Worm (Caenorhabditis elegans) whole organism, L2 larva: ENCODE results near the gene T13C5.7.

Experiments used
- C34F6.9 ChIP-seq: fragments of 150-350 bp; optimal IDR thresholded peaks from 2 replicates; lab custom pipeline; 2014; ENCODE audit warnings: missing biosample characterization, missing genetic modification characterization
- F13H6.1 ChIP-seq: sonication (generic microtip); optimal IDR thresholded peaks from 2 replicates; lab custom pipeline; 2016; ENCODE audit warnings: missing genetic modification characterization, missing compliant biosample characterization
- R02D3.7 ChIP-seq: fragments of 150-350 bp; optimal IDR thresholded peaks from 2 replicates; lab custom pipeline; 2014; ENCODE audit warnings: missing biosample characterization, missing genetic modification characterization
- ZK546.5 ChIP-seq: sonication (generic microtip); optimal IDR thresholded peaks from 2 replicates; lab custom pipeline; 2017; ENCODE audit warnings: missing biosample characterization, missing genetic modification characterization
- aly-2 ChIP-seq: fragments of 150-350 bp; optimal IDR thresholded peaks from 2 replicates; lab custom pipeline; 2014; ENCODE audit warnings: missing biosample characterization, missing genetic modification characterization
- blmp-1 ChIP-seq: sonication (generic microtip); optimal IDR thresholded peaks from 2 replicates; lab custom pipeline; 2017; ENCODE audit warnings: missing genetic modification characterization, mild to moderate bottlenecking, missing compliant biosample characterization, antibody characterized with exemption, moderate library complexity; ENCODE audit not compliant: insufficient read depth
- ceh-16 ChIP-seq: fragments of 150-350 bp; optimal IDR thresholded peaks from 2 replicates; lab custom pipeline; 2014; ENCODE audit warnings: missing biosample characterization, missing genetic modification characterization
- ceh-82 ChIP-seq: fragments of 150-350 bp; optimal IDR thresholded peaks from 2 replicates; lab custom pipeline; 2014; ENCODE audit warnings: missing biosample characterization, missing genetic modification characterization
- crh-2 ChIP-seq: sonication (generic microtip); optimal IDR thresholded peaks from 2 replicates; lab custom pipeline; 2017; ENCODE audit warnings: missing biosample characterization, missing genetic modification characterization
- dmd-4 ChIP-seq: sonication (generic microtip); optimal IDR thresholded peaks from 2 replicates; lab custom pipeline; 2017; ENCODE audit warnings: missing biosample characterization, missing genetic modification characterization
- egl-27 ChIP-seq: sonication (generic microtip); optimal IDR thresholded peaks from 3 replicates; lab custom pipeline; 2017; ENCODE audit warnings: missing biosample characterization, missing genetic modification reagents, missing genetic modification characterization
- elt-1 ChIP-seq: fragments of 150-350 bp; optimal IDR thresholded peaks from 2 replicates; lab custom pipeline; 2014; ENCODE audit warnings: missing biosample characterization, missing genetic modification characterization
- elt-3 ChIP-seq: sonication (generic microtip); optimal IDR thresholded peaks from 2 replicates; lab custom pipeline; 2017; ENCODE audit warnings: missing biosample characterization, missing genetic modification characterization
- gmeb-1 ChIP-seq: fragments of 150-350 bp; optimal IDR thresholded peaks from 2 replicates; lab custom pipeline; 2014; ENCODE audit warnings: missing biosample characterization, missing genetic modification characterization
- lin-11 ChIP-seq: fragments of 150-350 bp; sonication (generic microtip); optimal IDR thresholded peaks from 2 replicates; lab custom pipeline; 2014; ENCODE audit warnings: missing biosample characterization, missing genetic modification characterization, inconsistent platforms, mixed read lengths
- lin-13 ChIP-seq: fragments of 150-350 bp; optimal IDR thresholded peaks from 2 replicates; lab custom pipeline; 2014; ENCODE audit warnings: missing biosample characterization, missing genetic modification reagents, missing genetic modification characterization
- mdl-1 ChIP-seq, 2 experiments: fragments of 150-350 bp in 1 of 2; sonication (generic microtip) in 1 of 2; optimal IDR thresholded peaks; 2 replicates each; lab custom pipeline; 2017; ENCODE audit warnings: missing biosample characterization in 2 of 2, missing genetic modification characterization in 2 of 2
- nhr-10 ChIP-seq: sonication (generic microtip); optimal IDR thresholded peaks from 2 replicates; lab custom pipeline; 2017; ENCODE audit warnings: missing biosample characterization, missing genetic modification characterization
- nhr-11 ChIP-seq: fragments of 150-350 bp; optimal IDR thresholded peaks from 2 replicates; lab custom pipeline; 2014; ENCODE audit warnings: missing biosample characterization, missing genetic modification characterization
- nhr-12 ChIP-seq: fragments of 150-350 bp; optimal IDR thresholded peaks from 2 replicates; lab custom pipeline; 2014; ENCODE audit warnings: missing biosample characterization, missing genetic modification characterization
- nhr-129 ChIP-seq: fragments of 150-350 bp; optimal IDR thresholded peaks from 2 replicates; lab custom pipeline; 2014; ENCODE audit warnings: missing biosample characterization, missing genetic modification characterization
- nhr-21 ChIP-seq: fragments of 150-350 bp; optimal IDR thresholded peaks from 2 replicates; lab custom pipeline; 2014; ENCODE audit warnings: missing biosample characterization, missing genetic modification characterization
- nhr-23 ChIP-seq: fragments of 150-350 bp; optimal IDR thresholded peaks from 2 replicates; lab custom pipeline; 2014; ENCODE audit warnings: missing biosample characterization, missing genetic modification reagents, missing genetic modification characterization
- nhr-237 ChIP-seq: fragments of 150-350 bp; optimal IDR thresholded peaks from 2 replicates; lab custom pipeline; 2014; ENCODE audit warnings: missing biosample characterization, missing genetic modification characterization
- nhr-6 ChIP-seq: fragments of 150-350 bp; optimal IDR thresholded peaks from 2 replicates; lab custom pipeline; 2014; ENCODE audit warnings: missing biosample characterization, missing genetic modification characterization
- sem-4 ChIP-seq: fragments of 150-350 bp; optimal IDR thresholded peaks from 2 replicates; lab custom pipeline; 2014; ENCODE audit warnings: missing biosample characterization, missing genetic modification reagents, missing genetic modification characterization
- skn-1 ChIP-seq: sonication (generic microtip); optimal IDR thresholded peaks from 2 replicates; lab custom pipeline; 2017; ENCODE audit warnings: missing biosample characterization, missing genetic modification characterization
- sma-3 ChIP-seq: sonication (generic microtip); optimal IDR thresholded peaks from 2 replicates; lab custom pipeline; 2016; ENCODE audit warnings: missing genetic modification reagents, missing genetic modification characterization, missing compliant biosample characterization
- sma-9 ChIP-seq, 2 experiments: fragments of 150-350 bp in 1 of 2; sonication (generic microtip) in 1 of 2; optimal IDR thresholded peaks; 2 replicates each; lab custom pipeline; 2014 to 2016; ENCODE audit warnings: missing genetic modification characterization in 2 of 2, mild to moderate bottlenecking in 1 of 2, missing biosample characterization in 1 of 2, missing compliant biosample characterization in 1 of 2, missing genetic modification reagents in 1 of 2, moderate library complexity in 1 of 2
- unc-39 ChIP-seq: fragments of 150-350 bp; optimal IDR thresholded peaks from 2 replicates; lab custom pipeline; 2014; ENCODE audit warnings: missing biosample characterization, missing genetic modification characterization
- unc-55 ChIP-seq: fragments of 150-350 bp; sonication (generic microtip); optimal IDR thresholded peaks from 3 replicates; lab custom pipeline; 2014; ENCODE audit warnings: missing biosample characterization, missing genetic modification reagents, missing genetic modification characterization
- unc-62 ChIP-seq: fragments of 150-350 bp; optimal IDR thresholded peaks from 2 replicates; lab custom pipeline; 2014; ENCODE audit warnings: missing biosample characterization, missing genetic modification reagents, missing genetic modification characterization
- ztf-1 ChIP-seq: fragments of 200-800 bp; sonication (Bioruptor generic); conservative IDR thresholded peaks from 2 replicates; pipeline ENCODE4 v1.3.6; 2022; ENCODE audit warnings: missing genetic modification characterization, missing compliant biosample characterization
- ztf-11 ChIP-seq: sonication (generic microtip); optimal IDR thresholded peaks from 2 replicates; lab custom pipeline; 2017; ENCODE audit warnings: missing biosample characterization, missing genetic modification characterization
- ztf-4 ChIP-seq: fragments of 150-350 bp; optimal IDR thresholded peaks from 2 replicates; lab custom pipeline; 2014; ENCODE audit warnings: missing biosample characterization, missing genetic modification characterization

T13C5.7 gene

DNA sequence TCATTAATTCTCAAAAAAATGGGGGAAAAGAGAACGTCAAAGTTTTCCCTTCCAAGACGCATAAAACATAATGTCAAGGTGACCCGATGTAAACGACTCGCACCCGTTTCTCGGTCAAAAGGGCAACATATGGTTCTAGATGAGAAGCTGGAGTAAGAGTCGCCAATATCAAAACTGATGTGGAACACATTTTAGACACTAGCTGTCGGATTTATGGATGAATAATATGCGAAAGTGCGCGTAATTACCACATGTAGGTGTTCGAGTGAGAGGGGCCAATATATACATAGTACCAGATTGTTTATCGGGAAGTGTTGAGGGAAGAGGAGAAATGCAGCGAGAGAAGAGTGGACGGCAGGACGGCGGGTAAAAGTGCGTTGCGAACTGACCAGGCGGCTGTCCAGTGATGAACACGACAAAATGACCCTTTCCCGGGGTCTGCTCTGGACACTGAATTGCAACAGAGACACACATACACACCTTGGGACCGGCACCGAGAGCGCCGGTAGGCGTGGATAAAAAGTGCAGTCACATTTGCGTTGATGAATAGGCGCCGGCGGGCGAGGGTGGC lies 29.4 kb upstream of the T13C5.7 start:
- TF ChIP-seq sem-4 (tag; lab: Kevin White, UChicago) (no peak), nhr-237 (tag; lab: Kevin White, UChicago) (no peak), R02D3.7 (tag; lab: Kevin White, UChicago) (no peak), lin-13 (GFP tag; lab: Kevin White, UChicago) (no peak), ztf-1 (GFP tag; lab: Robert Waterston, UW) (no peak), unc-39 (tag; lab: Kevin White, UChicago) (no peak), blmp-1 (no peak), ztf-11 (tag; lab: Kevin White, UChicago) (no peak), nhr-129 (tag; lab: Kevin White, UChicago) (no peak), ceh-16 (tag; lab: Kevin White, UChicago) (no peak), ZK546.5 (tag; lab: Kevin White, UChicago) (no peak), gmeb-1 (tag; lab: Kevin White, UChicago) (no peak), nhr-10 (tag; lab: Kevin White, UChicago) (no peak), nhr-6 (tag; lab: Kevin White, UChicago) (no peak), nhr-23 (tag; lab: Kevin White, UChicago) (no peak), elt-3 (tag; lab: Kevin White, UChicago) (no peak), nhr-11 (tag; lab: Kevin White, UChicago) (no peak), unc-55 (GFP tag; lab: Kevin White, UChicago) (no peak)

DNA sequence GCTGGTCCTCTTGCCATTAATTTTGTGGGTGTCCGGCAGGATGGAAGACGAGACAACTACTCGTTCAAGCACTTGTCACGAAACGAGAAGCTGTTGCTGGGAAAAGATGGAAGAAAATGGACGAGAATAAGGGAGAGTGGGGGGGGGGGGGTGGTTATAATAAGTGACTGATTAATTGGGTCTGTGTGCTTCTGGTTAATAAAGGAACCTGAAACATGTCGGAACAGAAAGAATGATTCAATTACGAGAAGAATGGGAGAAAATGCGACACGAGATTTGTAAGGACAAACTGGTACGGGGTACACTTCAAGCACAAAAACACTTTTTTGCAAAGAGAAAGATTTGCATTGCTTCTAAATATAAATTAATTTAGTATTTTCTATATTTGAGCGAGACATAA lies 25.0 kb upstream of the T13C5.7 start:
- TF ChIP-seq mdl-1 (tag; optimal IDR thresholded peaks at IDR 0.05; lab: Kevin White, UChicago) (no peak), ceh-16 (tag; lab: Kevin White, UChicago) (no peak), gmeb-1 (tag; lab: Kevin White, UChicago) (no peak), ceh-82 (tag; lab: Kevin White, UChicago) (no peak), sem-4 (tag; lab: Kevin White, UChicago) (no peak), nhr-12 (tag; lab: Kevin White, UChicago) (no peak), nhr-10 (tag; lab: Kevin White, UChicago) (no peak), unc-39 (tag; lab: Kevin White, UChicago) (no peak), dmd-4 (tag; lab: Kevin White, UChicago) (no peak), ZK546.5 (tag; lab: Kevin White, UChicago) (no peak), ztf-4 (tag; lab: Kevin White, UChicago) (no peak), blmp-1 (no peak), lin-13 (GFP tag; lab: Kevin White, UChicago) (no peak), R02D3.7 (tag; lab: Kevin White, UChicago) (no peak), nhr-6 (tag; lab: Kevin White, UChicago) (no peak), elt-3 (tag; lab: Kevin White, UChicago) (no peak), ztf-1 (GFP tag; lab: Robert Waterston, UW) (no peak), aly-2 (tag; lab: Kevin White, UChicago) (no peak)

DNA sequence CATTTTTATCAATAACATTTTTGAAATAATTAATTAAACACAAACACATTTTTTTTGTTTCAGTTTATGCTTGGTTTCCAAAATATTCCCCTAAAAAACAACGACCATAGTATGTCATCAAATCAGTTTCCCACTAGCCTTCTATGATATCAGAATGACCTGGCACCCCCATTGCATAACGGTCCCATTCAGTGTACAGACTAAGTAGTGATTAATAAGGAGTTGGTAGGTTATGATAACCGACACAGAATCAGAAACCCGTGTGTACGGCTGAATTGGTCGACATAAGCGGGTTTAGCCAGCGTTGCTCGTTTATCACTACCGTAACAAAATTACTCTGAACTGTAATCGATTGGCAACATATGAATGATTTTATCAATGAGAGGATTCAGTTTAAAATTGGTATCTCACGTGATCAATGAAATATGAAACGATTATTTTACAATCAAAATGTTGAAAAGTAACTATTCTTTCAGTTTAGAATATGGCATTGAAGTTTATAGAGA lies 22.9 kb upstream of the T13C5.7 start:
- TF ChIP-seq gmeb-1 (tag; lab: Kevin White, UChicago) (no peak), C34F6.9 (tag; lab: Kevin White, UChicago) (no peak), ZK546.5 (tag; lab: Kevin White, UChicago) (no peak)

DNA sequence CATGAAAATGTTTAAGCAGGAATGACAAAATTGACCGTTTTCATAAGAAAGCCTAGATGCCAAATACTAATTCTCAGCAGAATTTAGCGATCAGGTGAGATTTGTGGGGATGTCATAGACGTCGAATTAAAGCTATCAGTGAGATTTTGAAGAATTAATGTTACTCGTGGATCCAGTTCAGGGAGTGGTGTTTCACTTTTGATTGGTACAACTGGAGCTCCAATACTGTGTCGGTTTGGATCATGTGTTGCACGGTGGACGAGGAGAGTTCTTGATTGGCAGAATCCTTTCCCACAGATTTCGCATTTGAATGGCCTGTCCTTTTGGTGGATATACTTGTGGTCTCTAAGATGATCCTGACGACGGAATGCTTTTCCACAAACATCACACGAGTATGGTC lies 20.8 kb upstream of the T13C5.7 start:
- TF ChIP-seq lin-11 (tag; lab: Kevin White, UChicago) (no peak), unc-39 (tag; lab: Kevin White, UChicago) (no peak), aly-2 (tag; lab: Kevin White, UChicago) (no peak), nhr-21 (no peak), nhr-23 (tag; lab: Kevin White, UChicago) (no peak), crh-2 (no peak), mdl-1 (tag; optimal IDR thresholded peaks at IDR 0.05; lab: Kevin White, UChicago) (no peak), nhr-129 (tag; lab: Kevin White, UChicago) (no peak), elt-3 (tag; lab: Kevin White, UChicago) (no peak)

DNA sequence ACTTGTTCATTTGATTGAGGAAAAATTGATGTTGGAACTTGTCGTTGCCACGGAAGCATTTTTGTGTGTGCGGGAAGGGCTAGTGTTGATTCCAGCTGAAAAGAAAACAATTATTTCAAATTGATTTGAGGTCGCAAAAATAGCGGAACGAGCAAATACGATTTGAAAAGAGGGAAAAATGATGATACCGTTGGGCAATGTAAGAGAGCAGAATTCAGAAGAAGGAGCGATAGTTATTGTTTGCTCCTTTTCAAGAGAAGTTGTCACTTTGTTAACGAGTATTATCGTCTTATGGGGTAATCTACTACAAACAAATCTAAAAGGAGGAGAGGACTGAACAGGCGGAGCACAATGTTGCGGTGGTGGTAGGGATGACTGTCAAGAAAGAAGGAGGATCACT lies 20.0 kb upstream of the T13C5.7 start, which contains the start of gene odd-2:
Gene odd-2 (minus strand): TSS at position 101 of the 400 bp plus-strand sequence.
- TF ChIP-seq elt-1 (no peak), nhr-23 (tag; lab: Kevin White, UChicago) (no peak), sma-9 (GFP tag; optimal IDR thresholded peaks at IDR 0.05; lab: Kevin White, UChicago) (no peak), sma-9 (tag; optimal IDR thresholded peaks at IDR 0.05; lab: Kevin White, UChicago) (no peak), R02D3.7 (tag; lab: Kevin White, UChicago) (no peak), unc-62 (no peak), elt-3 (tag; lab: Kevin White, UChicago) (no peak), crh-2 (no peak), sma-3 (GFP tag; lab: Kevin White, UChicago) (no peak), F13H6.1 (tag; lab: Kevin White, UChicago) (no peak), egl-27 (tag; lab: Kevin White, UChicago) (no peak), ZK546.5 (tag; lab: Kevin White, UChicago) (no peak), skn-1 (tag; lab: Kevin White, UChicago) (no peak), mdl-1 (tag; optimal IDR thresholded peaks at IDR 0.05; lab: Kevin White, UChicago) (no peak), lin-13 (GFP tag; lab: Kevin White, UChicago) (no peak)
